Worm (Caenorhabditis elegans) whole organism, young adult: ENCODE results near the gene flap-1.

Source experiments
- B0035.1 ChIP-seq: sonication (generic microtip); optimal IDR thresholded peaks from 2 replicates; lab custom pipeline; 2016; ENCODE audit warnings: missing genetic modification characterization, mild to moderate bottlenecking, missing compliant biosample characterization, missing genotype, missing genetic modification reagents
- C06A6.2 ChIP-seq: fragments of 200-800 bp; sonication (Bioruptor generic); conservative IDR thresholded peaks from 2 replicates; pipeline ENCODE4 v1.3.6; 2022; ENCODE audit warnings: missing genetic modification characterization, missing compliant biosample characterization
- C17E4.6 ChIP-seq: fragments of 200-800 bp; sonication (Bioruptor generic); IDR thresholded peaks from 2 replicates; pipeline ENCODE4 v1.3.6; 2022; ENCODE audit warnings: missing genetic modification reagents, missing genetic modification characterization, missing compliant biosample characterization
- D2030.7 ChIP-seq: fragments of 200-800 bp; sonication (Bioruptor generic); IDR thresholded peaks from 2 replicates; pipeline ENCODE4 v1.3.6; 2022; ENCODE audit warnings: missing genetic modification reagents, missing genetic modification characterization, missing compliant biosample characterization
- F10E7.11 ChIP-seq: sonication (generic microtip); optimal IDR thresholded peaks from 2 replicates; lab custom pipeline; 2017; ENCODE audit warnings: mild to moderate bottlenecking, missing genetic modification characterization, moderate library complexity, missing compliant biosample characterization
- F39B2.1 ChIP-seq: fragments of 200-800 bp; sonication (Bioruptor generic); IDR thresholded peaks from 2 replicates; pipeline ENCODE4 v1.3.6; 2022; ENCODE audit warnings: missing genetic modification reagents, missing genetic modification characterization, missing compliant biosample characterization
- K11D2.4 ChIP-seq: fragments of 200-800 bp; sonication (Bioruptor generic); IDR thresholded peaks from 2 replicates; pipeline ENCODE4 v1.3.6; 2022; ENCODE audit warnings: missing genetic modification reagents, missing genetic modification characterization, missing compliant biosample characterization
- K12H6.12 ChIP-seq: fragments of 200-800 bp; sonication (Bioruptor generic); optimal IDR thresholded peaks from 2 replicates; lab custom pipeline; 2018; ENCODE audit warnings: mild to moderate bottlenecking, missing genetic modification characterization, missing compliant biosample characterization
- T26A5.8 ChIP-seq: sonication (generic microtip); optimal IDR thresholded peaks from 2 replicates; lab custom pipeline; 2016; ENCODE audit warnings: missing genetic modification characterization, missing compliant biosample characterization
- Y67H2A.10 ChIP-seq: fragments of 200-800 bp; sonication (Bioruptor generic); conservative IDR thresholded peaks from 2 replicates; pipeline ENCODE4 v1.3.6; 2022; ENCODE audit warnings: missing genetic modification reagents, missing genetic modification characterization, missing compliant biosample characterization
- akir-1 ChIP-seq: fragments of 200-800 bp; sonication (Bioruptor generic); optimal IDR thresholded peaks from 2 replicates; lab custom pipeline; 2018; ENCODE audit warnings: mild to moderate bottlenecking, missing genetic modification characterization, moderate library complexity, missing compliant biosample characterization
- atf-7 ChIP-seq: sonication (generic microtip); optimal IDR thresholded peaks from 2 replicates; lab custom pipeline; 2017; ENCODE audit warnings: mild to moderate bottlenecking, missing genetic modification characterization, missing compliant biosample characterization
- ceh-100 ChIP-seq: fragments of 200-800 bp; sonication (Bioruptor generic); IDR thresholded peaks from 2 replicates; pipeline ENCODE4 v1.3.6; 2022; ENCODE audit warnings: missing genetic modification reagents, missing genetic modification characterization, missing compliant biosample characterization
- ceh-58 ChIP-seq: fragments of 200-800 bp; sonication (Bioruptor generic); IDR thresholded peaks from 2 replicates; pipeline ENCODE4 v1.3.6; 2022; ENCODE audit warnings: missing genetic modification characterization, missing compliant biosample characterization
- egl-18 ChIP-seq: fragments of 200-800 bp; sonication (Bioruptor generic); IDR thresholded peaks from 2 replicates; pipeline ENCODE4 v1.3.6; 2022; ENCODE audit warnings: missing genetic modification reagents, missing genetic modification characterization, missing compliant biosample characterization
- ekl-4 ChIP-seq: fragments of 200-800 bp; sonication (Bioruptor generic); IDR thresholded peaks from 2 replicates; pipeline ENCODE4 v1.3.6; 2022; ENCODE audit warnings: missing genetic modification reagents, missing genetic modification characterization, missing compliant biosample characterization
- ets-4 ChIP-seq: fragments of 200-800 bp; sonication (Bioruptor generic); optimal IDR thresholded peaks from 2 replicates; lab custom pipeline; 2018; ENCODE audit warnings: mild to moderate bottlenecking, missing genetic modification characterization, missing compliant biosample characterization
- gei-17 ChIP-seq: fragments of 200-800 bp; sonication (Bioruptor generic); optimal IDR thresholded peaks from 2 replicates; lab custom pipeline; 2018; ENCODE audit warnings: mild to moderate bottlenecking, missing genetic modification characterization, missing compliant biosample characterization
- hlh-12 ChIP-seq: sonication (generic microtip); optimal IDR thresholded peaks from 2 replicates; lab custom pipeline; 2016; ENCODE audit warnings: missing genetic modification characterization, missing compliant biosample characterization
- hlh-26 ChIP-seq: fragments of 200-800 bp; sonication (Bioruptor generic); conservative IDR thresholded peaks from 2 replicates; pipeline ENCODE4 v1.3.6; 2022; ENCODE audit warnings: missing genetic modification reagents, missing genetic modification characterization, missing compliant biosample characterization
- hmg-1.2 ChIP-seq: fragments of 200-800 bp; sonication (Bioruptor generic); IDR thresholded peaks from 2 replicates; pipeline ENCODE4 v1.3.6; 2022; ENCODE audit warnings: missing genetic modification reagents, missing genetic modification characterization, missing compliant biosample characterization
- hrde-1 ChIP-seq: sonication (generic microtip); optimal IDR thresholded peaks from 2 replicates; lab custom pipeline; 2016; ENCODE audit warnings: missing genetic modification characterization, mild to moderate bottlenecking, missing compliant biosample characterization, moderate library complexity, missing genotype, missing genetic modification reagents, borderline replicate concordance
- let-526 ChIP-seq: fragments of 200-800 bp; sonication (Bioruptor generic); IDR thresholded peaks from 2 replicates; pipeline ENCODE4 v1.3.6; 2022; ENCODE audit warnings: missing genetic modification reagents, missing genetic modification characterization, missing compliant biosample characterization
- lin-54 ChIP-seq: fragments of 200-800 bp; sonication (Bioruptor generic); optimal IDR thresholded peaks from 2 replicates; lab custom pipeline; 2018; ENCODE audit warnings: mild to moderate bottlenecking, missing genetic modification characterization, missing compliant biosample characterization
- lir-1 ChIP-seq: fragments of 200-800 bp; sonication (Bioruptor generic); conservative IDR thresholded peaks from 2 replicates; pipeline ENCODE4 v1.3.6; 2022; ENCODE audit warnings: missing genetic modification reagents, missing genetic modification characterization, missing compliant biosample characterization
- lsl-1 ChIP-seq: fragments of 200-800 bp; sonication (Bioruptor generic); optimal IDR thresholded peaks from 2 replicates; lab custom pipeline; 2018; ENCODE audit warnings: mild to moderate bottlenecking, missing genetic modification characterization, moderate library complexity, missing compliant biosample characterization
- lsy-27 ChIP-seq: sonication (generic microtip); optimal IDR thresholded peaks from 2 replicates; lab custom pipeline; 2017; ENCODE audit warnings: missing genetic modification characterization, mild to moderate bottlenecking, missing compliant biosample characterization, antibody characterized with exemption, missing genotype, borderline replicate concordance; ENCODE audit not compliant: insufficient read depth
- madf-8 ChIP-seq: fragments of 200-800 bp; sonication (Bioruptor generic); conservative IDR thresholded peaks from 2 replicates; pipeline ENCODE4 v1.3.6; 2022; ENCODE audit warnings: missing genetic modification reagents, missing genetic modification characterization, missing compliant biosample characterization
- mcd-1 ChIP-seq: fragments of 200-800 bp; sonication (Bioruptor generic); IDR thresholded peaks from 2 replicates; pipeline ENCODE4 v1.3.6; 2022; ENCODE audit warnings: missing genetic modification reagents, missing genetic modification characterization, missing compliant biosample characterization
- nfya-1 ChIP-seq: sonication (generic microtip); optimal IDR thresholded peaks from 2 replicates; lab custom pipeline; 2017; ENCODE audit warnings: antibody characterized with exemption, missing compliant biosample characterization, missing genetic modification characterization, borderline replicate concordance; ENCODE audit not compliant: insufficient read depth
- nhr-120 ChIP-seq: fragments of 200-800 bp; sonication (Bioruptor generic); IDR thresholded peaks from 2 replicates; pipeline ENCODE4 v1.3.6; 2022; ENCODE audit warnings: missing genetic modification characterization, missing compliant biosample characterization
- nhr-27 ChIP-seq: fragments of 200-800 bp; sonication (Bioruptor generic); optimal IDR thresholded peaks from 2 replicates; lab custom pipeline; 2018; ENCODE audit warnings: mild to moderate bottlenecking, missing genetic modification characterization, moderate library complexity, missing compliant biosample characterization
- nhr-80 ChIP-seq: sonication (generic microtip); optimal IDR thresholded peaks from 2 replicates; lab custom pipeline; 2016; ENCODE audit warnings: missing genetic modification characterization, missing compliant biosample characterization
- rcor-1 ChIP-seq: fragments of 200-800 bp; sonication (Bioruptor generic); IDR thresholded peaks from 2 replicates; pipeline ENCODE4 v1.3.6; 2022; ENCODE audit warnings: missing genetic modification reagents, missing genetic modification characterization, missing compliant biosample characterization
- rpc-1 ChIP-seq, 2 experiments: fragments of 150-350 bp in 1 of 2; sonication (generic microtip) in 1 of 2; optimal IDR thresholded peaks; 2 replicates each; lab custom pipeline; 2014 to 2018; ENCODE audit warnings: missing biosample characterization in 1 of 2, missing genetic modification characterization in 1 of 2, missing genetic modification reagents in 1 of 2, missing genotype in 1 of 2
- sea-2 ChIP-seq: fragments of 200-800 bp; sonication (Bioruptor generic); IDR thresholded peaks from 2 replicates; pipeline ENCODE4 v1.3.6; 2022; ENCODE audit warnings: missing genetic modification characterization, missing compliant biosample characterization
- snpc-1.1 ChIP-seq: sonication (generic microtip); optimal IDR thresholded peaks from 2 replicates; lab custom pipeline; 2017; ENCODE audit warnings: missing genetic modification characterization, mild to moderate bottlenecking, missing compliant biosample characterization, antibody characterized with exemption, moderate library complexity, missing genotype, missing genetic modification reagents; ENCODE audit not compliant: insufficient read depth
- snpc-1.3 ChIP-seq: sonication (generic microtip); optimal IDR thresholded peaks from 2 replicates; lab custom pipeline; 2017; ENCODE audit warnings: missing genetic modification characterization, mild to moderate bottlenecking, missing compliant biosample characterization, antibody characterized with exemption, moderate library complexity, missing genotype, missing genetic modification reagents; ENCODE audit not compliant: insufficient read depth
- snpc-3.4 ChIP-seq: sonication (generic microtip); optimal IDR thresholded peaks from 2 replicates; lab custom pipeline; 2017; ENCODE audit warnings: missing genetic modification characterization, mild to moderate bottlenecking, missing compliant biosample characterization, antibody characterized with exemption, moderate library complexity, missing genotype, missing genetic modification reagents
- snpc-4 ChIP-seq, 5 experiments: fragments of 150-350 bp in 1 of 5; sonication (generic microtip) in 4 of 5; optimal IDR thresholded peaks; 2 replicates each; lab custom pipeline; 2014 to 2018; ENCODE audit warnings: missing genetic modification characterization in 5 of 5, missing biosample characterization in 3 of 5, antibody characterized with exemption in 2 of 5, mild to moderate bottlenecking in 2 of 5, missing compliant biosample characterization in 2 of 5, missing genotype in 2 of 5, moderate library complexity in 2 of 5, missing genetic modification reagents in 1 of 5
- tlf-1 ChIP-seq: fragments of 200-800 bp; sonication (Bioruptor generic); optimal IDR thresholded peaks from 2 replicates; lab custom pipeline; 2018; ENCODE audit warnings: mild to moderate bottlenecking, missing genetic modification characterization, missing compliant biosample characterization
- unc-130 ChIP-seq: sonication (generic microtip); optimal IDR thresholded peaks from 2 replicates; lab custom pipeline; 2016; ENCODE audit warnings: missing genetic modification reagents, missing genetic modification characterization, missing compliant biosample characterization
- xnd-1 ChIP-seq: sonication (generic microtip); optimal IDR thresholded peaks from 2 replicates; lab custom pipeline; 2016; ENCODE audit warnings: missing genotype, missing genetic modification reagents, missing genetic modification characterization, missing compliant biosample characterization
- zim-3 ChIP-seq: sonication (generic microtip); optimal IDR thresholded peaks from 2 replicates; lab custom pipeline; 2017; ENCODE audit warnings: mild to moderate bottlenecking, missing genetic modification characterization, moderate library complexity, missing compliant biosample characterization
- ztf-18 ChIP-seq: sonication (generic microtip); optimal IDR thresholded peaks from 2 replicates; lab custom pipeline; 2016; ENCODE audit warnings: missing genotype, mild to moderate bottlenecking, missing genetic modification characterization, missing compliant biosample characterization
- ztf-26 ChIP-seq: sonication (generic microtip); optimal IDR thresholded peaks from 2 replicates; lab custom pipeline; 2017; ENCODE audit warnings: missing genetic modification characterization, missing compliant biosample characterization
- ztf-28 ChIP-seq: fragments of 200-800 bp; sonication (Bioruptor generic); IDR thresholded peaks from 2 replicates; pipeline ENCODE4 v1.3.6; 2022; ENCODE audit warnings: missing genetic modification reagents, missing genetic modification characterization, missing compliant biosample characterization

Gene flap-1

DNA sequence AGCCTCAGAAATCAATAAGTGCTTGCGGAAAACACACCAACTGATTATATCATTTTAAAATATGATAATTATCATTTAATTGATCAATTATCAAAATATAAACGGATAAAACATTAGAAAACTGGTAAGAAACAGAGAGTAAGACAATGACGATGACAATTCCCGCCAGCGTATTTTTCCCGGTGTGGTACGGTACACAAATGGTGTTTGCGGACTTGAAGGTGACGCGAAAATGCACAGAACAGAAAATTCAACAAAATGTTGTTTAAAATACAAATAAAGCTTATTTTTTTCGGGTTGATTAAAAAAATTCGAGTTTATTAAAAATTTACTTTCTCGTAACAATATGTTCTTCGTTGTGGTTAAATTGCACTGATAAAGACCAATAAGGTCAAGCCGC, 32.5 kb upstream of the flap-1 start:
- TF ChIP-seq T26A5.8 (tag; lab: Kevin White, UChicago) = no peak
- TF ChIP-seq rcor-1 (GFP tag; lab: Robert Waterston, UW) = peak; percentile 33; the same call in 1 of the 2 replicates
- TF ChIP-seq Y67H2A.10 = 0 out of 2 replicates have a peak, but pooled peaks have one; percentile 27
- peak; percentile 15 for TF ChIP-seq snpc-1.1 (tag; lab: Kevin White, UChicago)
- TF ChIP-seq F39B2.1 (GFP tag; lab: Robert Waterston, UW) = no peak
- TF ChIP-seq gei-17 (GFP tag; lab: Kevin White, UChicago) = no peak
- TF ChIP-seq ets-4 = no peak
- TF ChIP-seq K12H6.12 (tag; lab: Kevin White, UChicago) = peak; percentile 11
- no peak for TF ChIP-seq atf-7 (tag; lab: Kevin White, UChicago)
- TF ChIP-seq let-526 (GFP tag; lab: Robert Waterston, UW) = no peak
- TF ChIP-seq lsy-27 = peak; percentile 7
- no peak for TF ChIP-seq nhr-80 (tag; lab: Kevin White, UChicago)
- TF ChIP-seq ztf-28 (GFP tag; lab: Robert Waterston, UW) = no peak
- no peak for TF ChIP-seq hrde-1 (tag; lab: Kevin White, UChicago)
- no peak for TF ChIP-seq snpc-4 (GFP tag; optimal IDR thresholded peaks at IDR 0.05; lab: Kevin White, UChicago)
- peak in 1 of 4 experiments; percentile 4 for TF ChIP-seq snpc-4 (tag; optimal IDR thresholded peaks at IDR 0.05; lab: Kevin White, UChicago)
- no peak for TF ChIP-seq sea-2
- TF ChIP-seq F10E7.11 (tag; lab: Kevin White, UChicago) = no peak
- TF ChIP-seq ztf-18 = no peak
- peak; percentile 38 for TF ChIP-seq snpc-3.4
- peak; percentile 47; the same call in 1 of the 2 replicates for TF ChIP-seq hmg-1.2
- peak; percentile 36; the same call in 1 of the 2 replicates for TF ChIP-seq lir-1 (GFP tag; lab: Robert Waterston, UW)
- peak; percentile 46 for TF ChIP-seq unc-130 (GFP tag; lab: Kevin White, UChicago)
- peak; percentile 42 for TF ChIP-seq snpc-1.3 (tag; lab: Kevin White, UChicago)
- peak; percentile 91 for TF ChIP-seq lsl-1 (GFP tag; lab: Kevin White, UChicago)
- TF ChIP-seq C17E4.6 = no peak
- no peak for TF ChIP-seq B0035.1
- TF ChIP-seq tlf-1 (GFP tag; lab: Kevin White, UChicago) = peak; percentile 42
- TF ChIP-seq akir-1 (GFP tag; lab: Kevin White, UChicago) = no peak
- no peak for TF ChIP-seq egl-18 (GFP tag; lab: Robert Waterston, UW)
- TF ChIP-seq madf-8 (GFP tag; lab: Robert Waterston, UW) = peak; percentile 85
- peak; percentile 69 for TF ChIP-seq D2030.7
- TF ChIP-seq nfya-1 (tag; lab: Kevin White, UChicago) = no peak
- TF ChIP-seq C06A6.2 = no peak
- TF ChIP-seq rpc-1 (optimal IDR thresholded peaks at IDR 0.05; lab: Kevin White, UChicago) = no peak
- TF ChIP-seq rpc-1 (tag; optimal IDR thresholded peaks at IDR 0.05; lab: Kevin White, UChicago) = no peak
- no peak for TF ChIP-seq ztf-26 (tag; lab: Kevin White, UChicago)
- no peak for TF ChIP-seq K11D2.4
- no peak for TF ChIP-seq ceh-100
- TF ChIP-seq ekl-4 (GFP tag; lab: Robert Waterston, UW) = peak; percentile 33; the same call in 1 of the 2 replicates
- TF ChIP-seq hlh-12 (tag; lab: Kevin White, UChicago) = no peak
- no peak for TF ChIP-seq nhr-27 (tag; lab: Kevin White, UChicago)
- TF ChIP-seq nhr-120 (GFP tag; lab: Robert Waterston, UW) = no peak
- TF ChIP-seq zim-3 (tag; lab: Kevin White, UChicago) = no peak
- peak; percentile 64 for TF ChIP-seq lin-54 (GFP tag; lab: Kevin White, UChicago)
- TF ChIP-seq xnd-1 = peak; percentile 75
- no peak for TF ChIP-seq ceh-58 (GFP tag; lab: Robert Waterston, UW)
- 0 out of 2 replicates have a peak, but pooled peaks have one; percentile 9 for TF ChIP-seq mcd-1 (GFP tag; lab: Robert Waterston, UW)
- TF ChIP-seq hlh-26 = no peak
